Fruit fly (Drosophila melanogaster) whole organism, embryonic: ENCODE data around the gene CG5815.

Source experiments
- ATbp ChIP-seq: fragments of 200-800 bp; sonication (Bioruptor generic); optimal IDR thresholded peaks from 2 replicates; lab custom pipeline; 2017; ENCODE audit warnings: missing biosample characterization, mild to moderate bottlenecking, missing genetic modification characterization, missing genetic modification reagents
- Adf1 ChIP-seq: fragments of 200-800 bp; sonication (Bioruptor generic); IDR thresholded peaks from 2 replicates; pipeline ENCODE4 v1.3.6; 2022; ENCODE audit warnings: missing biosample characterization, missing genetic modification characterization
- Blimp-1 ChIP-seq: fragments of 200-800 bp; sonication (Bioruptor generic); optimal IDR thresholded peaks from 3 replicates; lab custom pipeline; 2018; ENCODE audit warnings: missing biosample characterization, missing genetic modification characterization, mild to moderate bottlenecking, moderate library complexity, missing genetic modification reagents
- CG10267 ChIP-seq: fragments of 200-800 bp; sonication (Bioruptor generic); optimal IDR thresholded peaks from 2 replicates; lab custom pipeline; 2018; ENCODE audit warnings: missing biosample characterization, mild to moderate bottlenecking, missing genetic modification characterization, moderate library complexity
- CG10321 ChIP-seq: fragments of 200-800 bp; sonication (Bioruptor generic); IDR thresholded peaks from 2 replicates; pipeline ENCODE4 v1.3.6; 2022; ENCODE audit warnings: missing biosample characterization, missing genetic modification characterization
- CG10366 ChIP-seq: fragments of 200-800 bp; sonication (Bioruptor generic); IDR thresholded peaks from 2 replicates; pipeline ENCODE4 v1.3.6; 2022; ENCODE audit warnings: missing biosample characterization, missing genetic modification characterization
- CG11085 ChIP-seq: fragments of 200-800 bp; sonication (Bioruptor generic); IDR thresholded peaks from 2 replicates; pipeline ENCODE4 v1.3.6; 2022; ENCODE audit warnings: missing biosample characterization, missing genetic modification characterization
- CG1233 ChIP-seq: fragments of 200-800 bp; sonication (Bioruptor generic); optimal IDR thresholded peaks from 4 replicates; lab custom pipeline; 2018; ENCODE audit warnings: missing biosample characterization, mild to moderate bottlenecking, missing genetic modification characterization
- CG13894 ChIP-seq: fragments of 200-800 bp; sonication (Bioruptor generic); optimal IDR thresholded peaks from 3 replicates; lab custom pipeline; 2018; ENCODE audit warnings: missing biosample characterization, mild to moderate bottlenecking, missing genetic modification characterization, moderate library complexity
- CG14441 ChIP-seq: fragments of 200-800 bp; sonication (Bioruptor generic); IDR thresholded peaks from 2 replicates; pipeline ENCODE4 v1.3.6; 2022; ENCODE audit warnings: missing biosample characterization, missing genetic modification characterization
- CG15269 ChIP-seq: fragments of 200-800 bp; sonication (Bioruptor generic); optimal IDR thresholded peaks from 2 replicates; lab custom pipeline; 2018; ENCODE audit warnings: missing biosample characterization, mild to moderate bottlenecking, missing genetic modification characterization, moderate library complexity
- CG15696 ChIP-seq: fragments of 200-800 bp; sonication (Bioruptor generic); optimal IDR thresholded peaks from 2 replicates; lab custom pipeline; 2019; ENCODE audit warnings: missing biosample characterization, mild to moderate bottlenecking, missing genetic modification characterization, moderate library complexity
- CG17361 ChIP-seq: fragments of 200-800 bp; sonication (Bioruptor generic); IDR thresholded peaks from 3 replicates; pipeline ENCODE4 v1.3.6; 2022; ENCODE audit warnings: missing biosample characterization, missing genetic modification characterization
- CG17568 ChIP-seq: fragments of 200-800 bp; sonication (Bioruptor generic); optimal IDR thresholded peaks from 2 replicates; lab custom pipeline; 2018; ENCODE audit warnings: missing biosample characterization, mild to moderate bottlenecking, missing genetic modification characterization, moderate library complexity
- CG17612 ChIP-seq: fragments of 200-800 bp; sonication (Bioruptor generic); IDR thresholded peaks from 2 replicates; pipeline ENCODE4 v1.3.6; 2022; ENCODE audit warnings: missing biosample characterization, missing genetic modification characterization
- CG2129 ChIP-seq: fragments of 200-800 bp; sonication (Bioruptor generic); IDR thresholded peaks from 2 replicates; pipeline ENCODE4 v1.3.6; 2022; ENCODE audit warnings: missing biosample characterization, missing genetic modification characterization; ENCODE audit not compliant: partially characterized antibody
- CG2678 ChIP-seq: fragments of 200-800 bp; sonication (Bioruptor generic); optimal IDR thresholded peaks from 3 replicates; lab custom pipeline; 2019; ENCODE audit warnings: missing biosample characterization, mild to moderate bottlenecking, missing genetic modification characterization, moderate library complexity
- CG32532 ChIP-seq: fragments of 200-800 bp; sonication (Bioruptor generic); IDR thresholded peaks from 2 replicates; pipeline ENCODE4 v1.3.6; 2022; ENCODE audit warnings: missing biosample characterization, missing genetic modification characterization
- CG4424 ChIP-seq: fragments of 200-800 bp; sonication (Bioruptor generic); optimal IDR thresholded peaks from 3 replicates; lab custom pipeline; 2016; ENCODE audit warnings: missing biosample characterization, missing genetic modification characterization
- CG4707 ChIP-seq: fragments of 200-800 bp; sonication (Bioruptor generic); optimal IDR thresholded peaks from 2 replicates; lab custom pipeline; 2018; ENCODE audit warnings: missing biosample characterization, mild to moderate bottlenecking, missing genetic modification characterization, moderate library complexity
- CG6175 ChIP-seq: fragments of 200-800 bp; sonication (Bioruptor generic); IDR thresholded peaks from 3 replicates; pipeline ENCODE4 v1.3.6; 2022; ENCODE audit warnings: missing biosample characterization, missing genetic modification characterization
- CG7963 ChIP-seq: fragments of 200-800 bp; sonication (Bioruptor generic); IDR thresholded peaks from 3 replicates; pipeline ENCODE4 v1.3.6; 2022; ENCODE audit warnings: missing biosample characterization, missing genetic modification characterization; ENCODE audit not compliant: partially characterized antibody
- CG9817 ChIP-seq: fragments of 200-800 bp; sonication (Bioruptor generic); optimal IDR thresholded peaks from 2 replicates; lab custom pipeline; 2018; ENCODE audit warnings: missing biosample characterization, mild to moderate bottlenecking, missing genetic modification characterization, moderate library complexity
- CrebB ChIP-seq: fragments of 200-800 bp; sonication (Bioruptor generic); optimal IDR thresholded peaks from 3 replicates; lab custom pipeline; 2018; ENCODE audit warnings: missing biosample characterization, mild to moderate bottlenecking, missing genetic modification characterization
- Dip3 ChIP-seq: fragments of 200-800 bp; sonication (Bioruptor generic); optimal IDR thresholded peaks from 3 replicates; lab custom pipeline; 2016; ENCODE audit warnings: missing biosample characterization, missing genetic modification characterization
- Doc2 ChIP-seq: fragments of 200-800 bp; sonication (Bioruptor generic); IDR thresholded peaks from 2 replicates; pipeline ENCODE4 v1.3.6; 2022; ENCODE audit warnings: missing biosample characterization, missing genetic modification characterization
- Drgx ChIP-seq: fragments of 200-800 bp; sonication (Bioruptor generic); IDR thresholded peaks from 2 replicates; pipeline ENCODE4 v1.3.6; 2022; ENCODE audit warnings: missing biosample characterization, missing genetic modification characterization
- Elba2 ChIP-seq: fragments of 200-800 bp; sonication (Bioruptor generic); optimal IDR thresholded peaks from 3 replicates; lab custom pipeline; 2016; ENCODE audit warnings: missing biosample characterization, missing genetic modification characterization
- HLH3B ChIP-seq: fragments of 200-800 bp; sonication (Bioruptor generic); IDR thresholded peaks from 2 replicates; pipeline ENCODE4 v1.3.6; 2022; ENCODE audit warnings: missing biosample characterization, missing genetic modification characterization
- Hey ChIP-seq: fragments of 200-800 bp; sonication (Bioruptor generic); optimal IDR thresholded peaks from 3 replicates; lab custom pipeline; 2018; ENCODE audit warnings: missing biosample characterization, mild to moderate bottlenecking, missing genetic modification characterization
- Med ChIP-seq: fragments of 200-800 bp; sonication (Bioruptor generic); peaks from one replicate; lab custom pipeline; 2016; ENCODE audit warnings: missing biosample characterization, missing genetic modification characterization, mild to moderate bottlenecking, inconsistent platforms, moderate library complexity
- Nf-YC ChIP-seq: fragments of 200-800 bp; optimal IDR thresholded peaks from 3 replicates; lab custom pipeline; 2019; ENCODE audit warnings: missing biosample characterization, mild to moderate bottlenecking, missing genetic modification characterization, moderate library complexity
- Ptx1 ChIP-seq: fragments of 200-800 bp; sonication (Bioruptor generic); IDR thresholded peaks from 2 replicates; pipeline ENCODE4 v1.3.6; 2022; ENCODE audit warnings: missing biosample characterization, missing genetic modification characterization
- Six4 ChIP-seq: fragments of 200-800 bp; sonication (Bioruptor generic); optimal IDR thresholded peaks from 2 replicates; lab custom pipeline; 2016; ENCODE audit warnings: missing biosample characterization, missing genetic modification characterization
- Ssrp ChIP-seq: fragments of 200-800 bp; sonication (Bioruptor generic); optimal IDR thresholded peaks from 2 replicates; lab custom pipeline; 2018; ENCODE audit warnings: missing biosample characterization, mild to moderate bottlenecking, missing genetic modification characterization, moderate library complexity
- YL-1 ChIP-seq: fragments of 200-800 bp; sonication (Bioruptor generic); optimal IDR thresholded peaks from 3 replicates; lab custom pipeline; 2017; ENCODE audit warnings: missing biosample characterization, mild to moderate bottlenecking, missing genetic modification characterization
- ash1 ChIP-seq: fragments of 200-800 bp; sonication (Bioruptor generic); optimal IDR thresholded peaks from 2 replicates; lab custom pipeline; 2018; ENCODE audit warnings: missing biosample characterization, mild to moderate bottlenecking, missing genetic modification characterization
- cad ChIP-seq: fragments of >200 bp; optimal IDR thresholded peaks from 2 replicates; lab custom pipeline; 2017; ENCODE audit warnings: missing biosample characterization, missing genetic modification characterization
- corto ChIP-seq: fragments of 200-800 bp; sonication (Bioruptor generic); optimal IDR thresholded peaks from 2 replicates; lab custom pipeline; 2016; ENCODE audit warnings: missing biosample characterization, mild to moderate bottlenecking, missing genetic modification characterization, moderate library complexity
- dm ChIP-seq: fragments of 200-800 bp; sonication (Bioruptor generic); optimal IDR thresholded peaks from 3 replicates; lab custom pipeline; 2016; ENCODE audit warnings: missing biosample characterization, missing genetic modification characterization
- fru ChIP-seq: fragments of >200 bp; optimal IDR thresholded peaks from 2 replicates; lab custom pipeline; 2017
- gce ChIP-seq: fragments of 200-800 bp; sonication (Bioruptor generic); IDR thresholded peaks from 3 replicates; pipeline ENCODE4 v1.3.6; 2022; ENCODE audit warnings: missing biosample characterization, missing genetic modification characterization
- jing ChIP-seq: fragments of 200-800 bp; sonication (Bioruptor generic); optimal IDR thresholded peaks from 2 replicates; lab custom pipeline; 2018; ENCODE audit warnings: missing biosample characterization, mild to moderate bottlenecking, missing genetic modification characterization
- mirr ChIP-seq: fragments of 200-800 bp; sonication (Bioruptor generic); optimal IDR thresholded peaks from 3 replicates; lab custom pipeline; 2018; ENCODE audit warnings: missing biosample characterization, mild to moderate bottlenecking, missing genetic modification characterization
- schlank ChIP-seq: fragments of 200-800 bp; sonication (Bioruptor generic); optimal IDR thresholded peaks from 2 replicates; lab custom pipeline; 2018; ENCODE audit warnings: missing biosample characterization, mild to moderate bottlenecking, missing genetic modification characterization
- sens ChIP-seq: fragments of 200-800 bp; sonication (Bioruptor generic); peaks from one replicate; lab custom pipeline; 2016; ENCODE audit warnings: missing biosample characterization, missing genetic modification characterization
- sim ChIP-seq: fragments of 200-800 bp; sonication (Bioruptor generic); IDR thresholded peaks from 2 replicates; pipeline ENCODE4 v1.3.6; 2022; ENCODE audit warnings: missing biosample characterization, missing genetic modification characterization
- sisA ChIP-seq: fragments of 200-800 bp; sonication (Bioruptor generic); IDR thresholded peaks from 2 replicates; pipeline ENCODE4 v1.3.6; 2022; ENCODE audit warnings: missing biosample characterization, missing genetic modification characterization
- unpg ChIP-seq: fragments of 200-800 bp; sonication (Bioruptor generic); optimal IDR thresholded peaks from 3 replicates; lab custom pipeline; 2018; ENCODE audit warnings: missing biosample characterization, mild to moderate bottlenecking, missing genetic modification characterization, moderate library complexity
- vnd ChIP-seq: fragments of 200-800 bp; sonication (Bioruptor generic); IDR thresholded peaks from 3 replicates; pipeline ENCODE4 v1.3.6; 2022; ENCODE audit warnings: missing biosample characterization, missing genetic modification characterization; ENCODE audit not compliant: partially characterized antibody

Gene CG5815

DNA sequence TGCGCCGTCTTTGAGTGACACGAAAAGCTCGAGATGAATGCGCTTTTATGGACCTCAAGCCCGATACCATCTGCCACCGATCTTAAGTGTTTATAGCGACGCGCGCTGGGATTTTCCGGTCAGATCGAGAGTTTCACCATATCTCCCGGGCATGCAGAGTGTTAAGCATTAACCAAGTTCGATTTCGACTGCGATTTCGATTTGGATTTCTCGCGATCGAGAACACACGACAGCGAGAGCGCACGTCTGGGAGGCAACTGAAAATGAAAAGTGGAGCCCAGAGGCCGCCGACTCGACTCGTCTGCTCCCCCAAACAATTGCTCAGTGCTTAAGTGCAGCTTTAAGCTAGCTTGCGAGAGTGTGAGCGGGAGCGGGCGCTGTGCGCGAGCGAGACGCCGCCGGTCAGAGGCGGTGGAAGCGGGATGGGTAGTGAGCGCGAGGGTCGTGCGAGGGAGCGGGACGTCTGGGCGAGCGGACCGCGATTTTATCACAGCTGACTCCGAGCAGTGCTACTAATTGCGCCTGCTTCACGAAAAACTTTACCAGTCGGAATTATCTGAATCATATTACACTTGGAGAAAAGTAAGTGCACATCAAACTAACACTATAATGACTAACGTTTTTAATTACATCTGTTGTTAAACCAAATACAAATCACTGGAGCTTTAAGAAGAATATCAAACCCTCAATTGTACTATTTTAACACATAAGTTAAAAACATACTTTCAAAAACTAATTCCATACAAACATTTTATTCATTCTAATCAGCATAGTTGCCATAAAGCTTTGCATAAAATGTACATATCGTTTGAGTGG is 42.3 kb upstream of the CG5815 start, which contains the start of gene spz (continued):
- TF ChIP-seq CG17568: no peak
- no peak for TF ChIP-seq cad (GFP tag; lab: Kevin White, UChicago)
- TF ChIP-seq Six4 (GFP tag; lab: Kevin White, UChicago): peak; percentile 18
- peak; percentile 37 for TF ChIP-seq ATbp (GFP tag; lab: Kevin White, UChicago)
- TF ChIP-seq Hey: no peak
- TF ChIP-seq CG11085 (GFP tag; lab: Robert Waterston, UW): no peak
- no peak for TF ChIP-seq schlank (tag; lab: Kevin White, UChicago)
- TF ChIP-seq CG17361 (GFP tag; lab: Robert Waterston, UW): no peak
- no peak for TF ChIP-seq CG4707 (GFP tag; lab: Kevin White, UChicago)
- TF ChIP-seq CG10366: no peak
- TF ChIP-seq sens (GFP tag; lab: Kevin White, UChicago): peak; percentile 46
- no peak for TF ChIP-seq sisA (GFP tag; lab: Robert Waterston, UW)
- TF ChIP-seq Ptx1 (GFP tag; lab: Robert Waterston, UW): peak; percentile 40; the same call in 1 of the 2 replicates
- TF ChIP-seq gce (GFP tag; lab: Robert Waterston, UW): no peak
- TF ChIP-seq CG2678: peak; percentile 24
- peak; percentile 14; the same call in 1 of the 2 replicates for TF ChIP-seq HLH3B (GFP tag; lab: Robert Waterston, UW)
- TF ChIP-seq vnd (GFP tag; lab: Robert Waterston, UW): no peak
- TF ChIP-seq CG2129 (GFP tag; lab: Robert Waterston, UW): no peak
- no peak for TF ChIP-seq Dip3 (GFP tag; lab: Kevin White, UChicago)
- TF ChIP-seq Blimp-1: peak; percentile 81
- TF ChIP-seq CG15269 (tag; lab: Kevin White, UChicago): peak; percentile 44
- TF ChIP-seq corto: no peak
- TF ChIP-seq CG1233 (GFP tag; lab: Kevin White, UChicago): no peak
- TF ChIP-seq Doc2 (GFP tag; lab: Robert Waterston, UW): no peak
- TF ChIP-seq CG13894: peak; percentile 73
- TF ChIP-seq ash1 (GFP tag; lab: Kevin White, UChicago): no peak
- TF ChIP-seq Ssrp (tag; lab: Kevin White, UChicago): no peak
- TF ChIP-seq Med (GFP tag; lab: Kevin White, UChicago): peak; percentile 75
- TF ChIP-seq CG10321: peak; percentile 85
- no peak for TF ChIP-seq Elba2
- no peak for TF ChIP-seq CG9817
- no peak for TF ChIP-seq jing (GFP tag; lab: Kevin White, UChicago)
- no peak for TF ChIP-seq CG4424 (GFP tag; lab: Kevin White, UChicago)
- no peak for TF ChIP-seq fru (lab: Kevin White, UChicago)
- TF ChIP-seq sim (GFP tag; lab: Robert Waterston, UW): no peak
- no peak for TF ChIP-seq mirr (GFP tag; lab: Kevin White, UChicago)
- no peak for TF ChIP-seq YL-1 (GFP tag; lab: Kevin White, UChicago)
- peak; percentile 54 for TF ChIP-seq Adf1 (GFP tag; lab: Robert Waterston, UW)
- no peak; the same call in none of the 2 replicates for TF ChIP-seq CG32532 (GFP tag; lab: Robert Waterston, UW)
- TF ChIP-seq unpg (GFP tag; lab: Kevin White, UChicago): peak; percentile 46
- no peak for TF ChIP-seq CG7963 (GFP tag; lab: Robert Waterston, UW)
- no peak for TF ChIP-seq dm (GFP tag; lab: Kevin White, UChicago)
- TF ChIP-seq CG10267 (tag; lab: Kevin White, UChicago): no peak
- no peak for TF ChIP-seq CG17612 (GFP tag; lab: Robert Waterston, UW)
- TF ChIP-seq CG15696 (tag; lab: Kevin White, UChicago): no peak
- no peak for TF ChIP-seq CrebB
- 0 out of 3 replicates have a peak, but pooled peaks have one; percentile 49 for TF ChIP-seq CG6175 (GFP tag; lab: Robert Waterston, UW)
- no peak for TF ChIP-seq Nf-YC (tag; lab: Kevin White, UChicago)
- peak; percentile 30; the same call in 1 of the 2 replicates for TF ChIP-seq Drgx (GFP tag; lab: Robert Waterston, UW)
- TF ChIP-seq CG14441: no peak
